Worm (Caenorhabditis elegans) whole organism, midembryonic: ENCODE results near the gene Y43E12A.3.

Source experiments
- T22C8.4 ChIP-seq: fragments of 200-800 bp; sonication (Bioruptor generic); IDR thresholded peaks from 2 replicates; pipeline ENCODE4 v1.3.6; 2022; ENCODE audit warnings: missing genetic modification characterization, missing compliant biosample characterization
- cog-1 ChIP-seq: sonication (generic microtip); optimal IDR thresholded peaks from 2 replicates; lab custom pipeline; 2016; ENCODE audit warnings: missing genetic modification characterization, missing compliant biosample characterization
- flt-1 ChIP-seq: fragments of 200-800 bp; sonication (Bioruptor generic); IDR thresholded peaks from 2 replicates; pipeline ENCODE4 v1.3.6; 2022; ENCODE audit warnings: missing genetic modification characterization, missing compliant biosample characterization
- klf-2 ChIP-seq: fragments of 200-800 bp; sonication (Bioruptor generic); conservative IDR thresholded peaks from 2 replicates; pipeline ENCODE4 v1.3.6; 2022; ENCODE audit warnings: missing genetic modification reagents, missing genetic modification characterization, missing compliant biosample characterization
- med-1 ChIP-seq: sonication (generic microtip); optimal IDR thresholded peaks from 2 replicates; lab custom pipeline; 2017; ENCODE audit warnings: missing genetic modification characterization, mild to moderate bottlenecking, missing compliant biosample characterization, antibody characterized with exemption, missing genetic modification reagents; ENCODE audit not compliant: insufficient read depth
- ref-1 ChIP-seq: fragments of 200-800 bp; sonication (Bioruptor generic); conservative IDR thresholded peaks from 2 replicates; pipeline ENCODE4 v1.3.6; 2022; ENCODE audit warnings: missing genetic modification reagents, missing genetic modification characterization, missing compliant biosample characterization
- tab-1 ChIP-seq: fragments of 200-800 bp; sonication (Bioruptor generic); IDR thresholded peaks from 2 replicates; pipeline ENCODE4 v1.3.6; 2022; ENCODE audit warnings: missing genetic modification characterization, missing compliant biosample characterization
- ztf-23 ChIP-seq: fragments of 200-800 bp; sonication (Bioruptor generic); IDR thresholded peaks from 2 replicates; pipeline ENCODE4 v1.3.6; 2022; ENCODE audit warnings: missing genetic modification reagents, missing genetic modification characterization, missing compliant biosample characterization
- ztf-29 ChIP-seq: fragments of 200-800 bp; sonication (Bioruptor generic); IDR thresholded peaks from 2 replicates; pipeline ENCODE4 v1.3.6; 2022; ENCODE audit warnings: missing genetic modification reagents, missing genetic modification characterization, missing compliant biosample characterization

The Y43E12A.3 gene

ce11 chrIV:11031640-11032039, 43.9 kb downstream of the Y43E12A.3 start:
- TF ChIP-seq flt-1 (GFP tag; lab: Robert Waterston, UW) (no peak), ref-1 (GFP tag; lab: Robert Waterston, UW) (no peak), cog-1 (tag; lab: Kevin White, UChicago) (no peak), tab-1 (GFP tag; lab: Robert Waterston, UW) (no peak), T22C8.4 (no peak), klf-2 (GFP tag; lab: Robert Waterston, UW) (no peak), ztf-23 (GFP tag; lab: Robert Waterston, UW) (no peak), med-1 (no peak), ztf-29 (GFP tag; lab: Robert Waterston, UW) (no peak)

- TF ChIP-seq cog-1 (tag; lab: Kevin White, UChicago) (no peak), ztf-23 (GFP tag; lab: Robert Waterston, UW) (no peak), tab-1 (GFP tag; lab: Robert Waterston, UW) (no peak), klf-2 (GFP tag; lab: Robert Waterston, UW) (no peak), med-1 (no peak), ztf-29 (GFP tag; lab: Robert Waterston, UW) (no peak)
Observed at ce11 chrIV:11032288-11032687, 44.6 kb downstream of the Y43E12A.3 start, which contains the start of gene hrg-6. Gene hrg-6, plus strand, starts transcription at chrIV:11032588.

- no peak for TF ChIP-seq med-1
- no peak for TF ChIP-seq ztf-29 (GFP tag; lab: Robert Waterston, UW)
- no peak for TF ChIP-seq cog-1 (tag; lab: Kevin White, UChicago)
- no peak for TF ChIP-seq T22C8.4
- no peak for TF ChIP-seq ztf-23 (GFP tag; lab: Robert Waterston, UW)
- no peak for TF ChIP-seq tab-1 (GFP tag; lab: Robert Waterston, UW)
- TF ChIP-seq ref-1 (GFP tag; lab: Robert Waterston, UW) = no peak
- TF ChIP-seq klf-2 (GFP tag; lab: Robert Waterston, UW) = no peak
- no peak for TF ChIP-seq flt-1 (GFP tag; lab: Robert Waterston, UW)
Observed at ce11 chrIV:11036222-11036621, 48.5 kb downstream of the Y43E12A.3 start, which contains the start of gene fkb-1. Gene fkb-1, plus strand, starts transcription at chrIV:11036582.

ce11 chrIV:11037118-11037719, 49.5 kb downstream of the Y43E12A.3 start:
- TF ChIP-seq tab-1 (GFP tag; lab: Robert Waterston, UW) = no peak
- no peak for TF ChIP-seq ztf-29 (GFP tag; lab: Robert Waterston, UW)
- TF ChIP-seq ztf-23 (GFP tag; lab: Robert Waterston, UW) = no peak
- no peak for TF ChIP-seq klf-2 (GFP tag; lab: Robert Waterston, UW)
- no peak for TF ChIP-seq T22C8.4
- TF ChIP-seq ref-1 (GFP tag; lab: Robert Waterston, UW) = no peak
- no peak for TF ChIP-seq cog-1 (tag; lab: Kevin White, UChicago)

ce11 chrIV:11038218-11038617, 50.5 kb downstream of the Y43E12A.3 start:
- no peak for TF ChIP-seq ztf-23 (GFP tag; lab: Robert Waterston, UW)
- no peak for TF ChIP-seq ztf-29 (GFP tag; lab: Robert Waterston, UW)
- TF ChIP-seq tab-1 (GFP tag; lab: Robert Waterston, UW) = no peak
- no peak for TF ChIP-seq T22C8.4
- no peak for TF ChIP-seq med-1
- no peak for TF ChIP-seq cog-1 (tag; lab: Kevin White, UChicago)
- TF ChIP-seq klf-2 (GFP tag; lab: Robert Waterston, UW) = no peak
- TF ChIP-seq flt-1 (GFP tag; lab: Robert Waterston, UW) = no peak
- no peak for TF ChIP-seq ref-1 (GFP tag; lab: Robert Waterston, UW)

- TF ChIP-seq ztf-23 (GFP tag; lab: Robert Waterston, UW) = no peak
- no peak for TF ChIP-seq ztf-29 (GFP tag; lab: Robert Waterston, UW)
Observed at ce11 chrIV:11038618-11038664, 50.7 kb downstream of the Y43E12A.3 start, which contains the start of gene kdin-1. Gene kdin-1, plus strand, starts transcription at chrIV:11038655.

- TF ChIP-seq T22C8.4 (no peak), ref-1 (GFP tag; lab: Robert Waterston, UW) (no peak), klf-2 (GFP tag; lab: Robert Waterston, UW) (no peak), ztf-29 (GFP tag; lab: Robert Waterston, UW) (no peak)
Observed at ce11 chrIV:11038665-11039064, 51.0 kb downstream of the Y43E12A.3 start.
